ENCODE assay signal across 2 worm cellular contexts in genomic region chrII:8388001-8388513, ce11.
A peak's percentile ranks its signal among the peaks of the same experiment; 100 is the strongest.
TF ChIP-seq lines count a peak whose summit lies in the region.

drd-1 (plus strand) TSS chrII:8388051.

TF ChIP-seq in whole organism, L1 larva, 84 proteins besides CTCF, POLR2A, EP300 and RAD21 (continued from another document):
- TF ChIP-seq nhr-11 (tag; optimal IDR thresholded peaks at IDR 0.05; lab: Kevin White, UChicago) (no peak), fkh-4 (tag; optimal IDR thresholded peaks at IDR 0.05; lab: Kevin White, UChicago; ENCODE audit: borderline replicate concordance) (no peak), fos-1 (tag; optimal IDR thresholded peaks at IDR 0.05; lab: Kevin White, UChicago) (no peak), aha-1 (tag; optimal IDR thresholded peaks at IDR 0.05; lab: Kevin White, UChicago) (no peak), nhr-12 (tag; optimal IDR thresholded peaks at IDR 0.05; lab: Kevin White, UChicago) (no peak), nhr-20 (tag; optimal IDR thresholded peaks at IDR 0.05; lab: Kevin White, UChicago) (peak; percentile 57), sptf-1 (tag; optimal IDR thresholded peaks at IDR 0.05; lab: Kevin White, UChicago) (no peak), ztf-11 (tag; optimal IDR thresholded peaks at IDR 0.05; lab: Kevin White, UChicago) (no peak), unc-30 (tag; optimal IDR thresholded peaks at IDR 0.05; lab: Kevin White, UChicago) (no peak), ets-5 (GFP tag; IDR thresholded peaks at IDR 0.05; lab: Robert Waterston, UW) (no peak), pqm-1 (tag; optimal IDR thresholded peaks at IDR 0.05; lab: Kevin White, UChicago) (peak; percentile 77), elt-3 (tag; optimal IDR thresholded peaks at IDR 0.05; lab: Kevin White, UChicago) (no peak), rnt-1 (tag; optimal IDR thresholded peaks at IDR 0.05; lab: Kevin White, UChicago) (no peak), ceh-63 (GFP tag; optimal IDR thresholded peaks at IDR 0.05; lab: Kevin White, UChicago) (no peak), elt-2 (tag; optimal IDR thresholded peaks at IDR 0.05; lab: Kevin White, UChicago) (peak; percentile 97), nhr-28 (tag; optimal IDR thresholded peaks at IDR 0.05; lab: Kevin White, UChicago) (no peak), swsn-7 (tag; optimal IDR thresholded peaks at IDR 0.05; lab: Kevin White, UChicago) (no peak), tbx-2 (tag; optimal IDR thresholded peaks at IDR 0.05; lab: Kevin White, UChicago) (no peak), vab-15 (tag; optimal IDR thresholded peaks at IDR 0.05; lab: Kevin White, UChicago) (no peak), hlh-17 (GFP tag; optimal IDR thresholded peaks at IDR 0.05; lab: Kevin White, UChicago; ENCODE audit: borderline replicate concordance) (no peak), egl-13 (tag; optimal IDR thresholded peaks at IDR 0.05; lab: Kevin White, UChicago) (no peak), zag-1 (tag; optimal IDR thresholded peaks at IDR 0.05; lab: Kevin White, UChicago) (no peak), unc-98 (GFP tag; IDR thresholded peaks at IDR 0.05; lab: Robert Waterston, UW) (no peak), aly-2 (tag; optimal IDR thresholded peaks at IDR 0.05; lab: Kevin White, UChicago) (no peak), snpc-4 (tag; optimal IDR thresholded peaks at IDR 0.05; lab: Kevin White, UChicago) (no peak), lin-14 (GFP tag; optimal IDR thresholded peaks at IDR 0.05; lab: Kevin White, UChicago) (peak; percentile 10), ceh-88 (GFP tag; IDR thresholded peaks at IDR 0.05; lab: Robert Waterston, UW) (no peak), dsc-1 (tag; optimal IDR thresholded peaks at IDR 0.05; lab: Kevin White, UChicago) (no peak), C16A3.4 (tag; optimal IDR thresholded peaks at IDR 0.05; lab: Kevin White, UChicago) (no peak), zip-4 (GFP tag; optimal IDR thresholded peaks at IDR 0.05; lab: Kevin White, UChicago) (no peak), nhr-47 (tag; optimal IDR thresholded peaks at IDR 0.05; lab: Kevin White, UChicago) (no peak), nhr-85 (tag; lab: Kevin White, UChicago) (no peak), mab-9 (GFP tag; IDR thresholded peaks at IDR 0.05; lab: Robert Waterston, UW) (no peak), blmp-1 (tag; optimal IDR thresholded peaks at IDR 0.05; lab: Kevin White, UChicago) (no peak), ceh-90 (tag; optimal IDR thresholded peaks at IDR 0.05; lab: Kevin White, UChicago) (no peak), nhr-76 (tag; optimal IDR thresholded peaks at IDR 0.05; lab: Kevin White, UChicago) (no peak), lin-13 (GFP tag; optimal IDR thresholded peaks at IDR 0.05; lab: Kevin White, UChicago) (no peak), fkh-8 (tag; optimal IDR thresholded peaks at IDR 0.05; lab: Kevin White, UChicago) (no peak), Y116A8C.19 (tag; optimal IDR thresholded peaks at IDR 0.05; lab: Kevin White, UChicago; ENCODE audit: borderline replicate concordance) (no peak), alr-1 (tag; optimal IDR thresholded peaks at IDR 0.05; lab: Kevin White, UChicago; ENCODE audit: borderline replicate concordance) (no peak), egl-27 (tag; optimal IDR thresholded peaks at IDR 0.05; lab: Kevin White, UChicago) (no peak)

TF ChIP-seq in whole organism, L4 larva, 104 proteins besides CTCF, POLR2A, EP300 and RAD21 (continued from another document):
- TF ChIP-seq fos-1 (tag; optimal IDR thresholded peaks at IDR 0.05; lab: Kevin White, UChicago) = peak; percentile 37
- peak; percentile 33 for TF ChIP-seq nhr-102 (tag; optimal IDR thresholded peaks at IDR 0.05; lab: Kevin White, UChicago)
- TF ChIP-seq nhr-28 (tag; optimal IDR thresholded peaks at IDR 0.05; lab: Kevin White, UChicago) = peak; percentile 92
- no peak for TF ChIP-seq spr-3 (GFP tag; optimal IDR thresholded peaks at IDR 0.05; lab: Kevin White, UChicago)
- no peak for TF ChIP-seq egl-27 (tag; optimal IDR thresholded peaks at IDR 0.05; lab: Kevin White, UChicago)
- TF ChIP-seq lir-3 (tag; optimal IDR thresholded peaks at IDR 0.05; lab: Kevin White, UChicago) = no peak
- no peak for TF ChIP-seq ama-1 (optimal IDR thresholded peaks at IDR 0.05; lab: Kevin White, UChicago)
- no peak for TF ChIP-seq skn-1 (tag; optimal IDR thresholded peaks at IDR 0.05; lab: Kevin White, UChicago)
- TF ChIP-seq set-16 (GFP tag; IDR thresholded peaks at IDR 0.05; lab: Robert Waterston, UW) = no peak
- TF ChIP-seq Y5F2A.4 (GFP tag; optimal IDR thresholded peaks at IDR 0.05; lab: Kevin White, UChicago) = no peak
- TF ChIP-seq ces-1 (GFP tag; optimal IDR thresholded peaks at IDR 0.05; lab: Kevin White, UChicago) = no peak
- peak in 1 of 2 experiments; percentile 38 for TF ChIP-seq lsy-2 (tag; optimal IDR thresholded peaks at IDR 0.05; lab: Kevin White, UChicago)
- no peak for TF ChIP-seq mdl-1 (tag; optimal IDR thresholded peaks at IDR 0.05; lab: Kevin White, UChicago)
- no peak for TF ChIP-seq nhr-237 (tag; optimal IDR thresholded peaks at IDR 0.05; lab: Kevin White, UChicago)
- TF ChIP-seq lin-39 (tag; optimal IDR thresholded peaks at IDR 0.05; lab: Kevin White, UChicago) = no peak
- TF ChIP-seq unc-62 (GFP tag; optimal IDR thresholded peaks at IDR 0.05 in 1 of 2; lab: Kevin White, UChicago) = peak in 1 of 2 experiments; percentile 84
- no peak for TF ChIP-seq unc-62 (tag; optimal IDR thresholded peaks at IDR 0.05; lab: Kevin White, UChicago)
- TF ChIP-seq gei-8 (GFP tag; optimal IDR thresholded peaks at IDR 0.05; lab: Kevin White, UChicago) = no peak
- TF ChIP-seq saeg-2 (GFP tag; IDR thresholded peaks at IDR 0.05; lab: Robert Waterston, UW) = no peak
- no peak for TF ChIP-seq ZK546.5 (tag; optimal IDR thresholded peaks at IDR 0.05; lab: Kevin White, UChicago)
- TF ChIP-seq T26A8.4 (GFP tag; IDR thresholded peaks at IDR 0.05; lab: Robert Waterston, UW) = no peak
- TF ChIP-seq spr-1 (tag; optimal IDR thresholded peaks at IDR 0.05; lab: Kevin White, UChicago) = no peak
- no peak for TF ChIP-seq egl-43 (GFP tag; IDR thresholded peaks at IDR 0.05; lab: Robert Waterston, UW)
- no peak for TF ChIP-seq aha-1 (tag; lab: Kevin White, UChicago)
- TF ChIP-seq php-3 (GFP tag; IDR thresholded peaks at IDR 0.05; lab: Robert Waterston, UW) = peak; percentile 58; the same call in 1 of the 2 replicates
- no peak for TF ChIP-seq F26F4.8 (GFP tag; conservative IDR thresholded peaks at IDR 0.05; lab: Robert Waterston, UW)
- TF ChIP-seq arid-1 (GFP tag; conservative IDR thresholded peaks at IDR 0.05; lab: Robert Waterston, UW) = no peak
- TF ChIP-seq Y48G9A.11 (GFP tag; IDR thresholded peaks at IDR 0.05; lab: Robert Waterston, UW) = no peak
- TF ChIP-seq ctbp-1 (GFP tag; IDR thresholded peaks at IDR 0.05; lab: Robert Waterston, UW) = no peak
- peak; percentile 84 for TF ChIP-seq hlh-11 (tag; optimal IDR thresholded peaks at IDR 0.05; lab: Kevin White, UChicago)
- TF ChIP-seq sdz-12 (GFP tag; optimal IDR thresholded peaks at IDR 0.05; lab: Kevin White, UChicago) = no peak
- no peak for TF ChIP-seq madf-9 (GFP tag; conservative IDR thresholded peaks at IDR 0.05; lab: Robert Waterston, UW)
- peak; percentile 92 for TF ChIP-seq dmd-6 (GFP tag; IDR thresholded peaks at IDR 0.05; lab: Robert Waterston, UW)
- TF ChIP-seq lin-15B (tag; optimal IDR thresholded peaks at IDR 0.05; lab: Kevin White, UChicago) = no peak
- no peak for TF ChIP-seq nhr-6 (tag; optimal IDR thresholded peaks at IDR 0.05; lab: Kevin White, UChicago)
- no peak for TF ChIP-seq zfp-2 (tag; optimal IDR thresholded peaks at IDR 0.05; lab: Kevin White, UChicago)
- TF ChIP-seq nhr-11 (tag; optimal IDR thresholded peaks at IDR 0.05; lab: Kevin White, UChicago) = no peak
- TF ChIP-seq tag-97 (GFP tag; IDR thresholded peaks at IDR 0.05; lab: Robert Waterston, UW) = no peak
- no peak for TF ChIP-seq ceh-62 (tag; optimal IDR thresholded peaks at IDR 0.05; lab: Kevin White, UChicago)
- peak; percentile 99 for TF ChIP-seq pqm-1 (tag; optimal IDR thresholded peaks at IDR 0.05; lab: Kevin White, UChicago)
- no peak for TF ChIP-seq F37D6.2 (tag; optimal IDR thresholded peaks at IDR 0.05; lab: Kevin White, UChicago)
- TF ChIP-seq lin-38 (GFP tag; IDR thresholded peaks at IDR 0.05; lab: Robert Waterston, UW) = no peak
- TF ChIP-seq nhr-42 (GFP tag; IDR thresholded peaks at IDR 0.05; lab: Robert Waterston, UW) = no peak
- no peak for TF ChIP-seq unc-39 (tag; optimal IDR thresholded peaks at IDR 0.05; lab: Kevin White, UChicago)
- no peak for TF ChIP-seq daf-16 (GFP tag; optimal IDR thresholded peaks at IDR 0.05; lab: Kevin White, UChicago)
- TF ChIP-seq daf-16 (tag; optimal IDR thresholded peaks at IDR 0.05; lab: Kevin White, UChicago) = peak; percentile 61
- TF ChIP-seq jun-1 (tag; optimal IDR thresholded peaks at IDR 0.05; lab: Kevin White, UChicago) = peak; percentile 37
- TF ChIP-seq dve-1 (tag; optimal IDR thresholded peaks at IDR 0.05; lab: Kevin White, UChicago; ENCODE audit: insufficient read depth) = peak; percentile 71
- no peak for TF ChIP-seq ZK337.2 (GFP tag; IDR thresholded peaks at IDR 0.05; lab: Robert Waterston, UW)
- no peak for TF ChIP-seq hif-1 (tag; optimal IDR thresholded peaks at IDR 0.05; lab: Kevin White, UChicago)
- peak; percentile 72 for TF ChIP-seq nhr-77 (tag; optimal IDR thresholded peaks at IDR 0.05; lab: Kevin White, UChicago)
- 0 out of 2 replicates have a peak, but pooled peaks have one; percentile 16 for TF ChIP-seq tra-1 (GFP tag; IDR thresholded peaks at IDR 0.05; lab: Robert Waterston, UW)
- TF ChIP-seq duxl-1 (tag; optimal IDR thresholded peaks at IDR 0.05; lab: Kevin White, UChicago; ENCODE audit: poor library complexity) = no peak
- no peak for TF ChIP-seq snpc-1.2 (GFP tag; IDR thresholded peaks at IDR 0.05; lab: Robert Waterston, UW)
- TF ChIP-seq nhr-111 (GFP tag; optimal IDR thresholded peaks at IDR 0.05; lab: Kevin White, UChicago) = no peak
- TF ChIP-seq lin-1 (GFP tag; IDR thresholded peaks at IDR 0.05; lab: Robert Waterston, UW) = peak; percentile 60; the same call in 1 of the 2 replicates
- no peak for TF ChIP-seq Y105C5A.15 (GFP tag; IDR thresholded peaks at IDR 0.05; lab: Robert Waterston, UW)
- TF ChIP-seq fkh-10 (GFP tag; optimal IDR thresholded peaks at IDR 0.05; lab: Kevin White, UChicago) = no peak
- no peak for TF ChIP-seq nhr-76 (tag; optimal IDR thresholded peaks at IDR 0.05; lab: Kevin White, UChicago)
